Worm (Caenorhabditis elegans): ENCODE results near the gene chil-9.
A peak's percentile ranks its signal among the peaks of the same experiment; 100 is the strongest.

The chil-9 gene

ce11 chrII:9807519-9807972, 37.6 kb downstream of the chil-9 start, which contains the start of gene cyp-13A8 (continued):
- no peak for TF ChIP-seq mdt-29 (GFP tag; IDR thresholded peaks at IDR 0.05)
- no peak for TF ChIP-seq zfp-2 (tag; optimal IDR thresholded peaks at IDR 0.05)
- TF ChIP-seq ztf-7 (tag; optimal IDR thresholded peaks at IDR 0.05) = no peak
- no peak for TF ChIP-seq ces-1 (GFP tag; optimal IDR thresholded peaks at IDR 0.05)
- TF ChIP-seq zip-2 (tag; optimal IDR thresholded peaks at IDR 0.05) = no peak
- TF ChIP-seq attf-4 (tag; optimal IDR thresholded peaks at IDR 0.05) = no peak
- no peak for TF ChIP-seq hif-1 (tag; optimal IDR thresholded peaks at IDR 0.05)
- no peak for TF ChIP-seq snpc-1.2 (GFP tag; IDR thresholded peaks at IDR 0.05)
- peak in 1 of 2 experiments; percentile 66 for TF ChIP-seq mdl-1 (tag; optimal IDR thresholded peaks at IDR 0.05)
- TF ChIP-seq hmg-1.1 (GFP tag; IDR thresholded peaks at IDR 0.05) = no peak
- no peak for TF ChIP-seq duxl-1 (tag; optimal IDR thresholded peaks at IDR 0.05; ENCODE audit: poor library complexity)
- TF ChIP-seq unc-62 (GFP tag; optimal IDR thresholded peaks at IDR 0.05 in 1 of 2) = peak in 1 of 2 experiments; percentile 21
- no peak for TF ChIP-seq unc-62 (tag; optimal IDR thresholded peaks at IDR 0.05)
- peak; percentile 1 for TF ChIP-seq nhr-77 (tag; optimal IDR thresholded peaks at IDR 0.05)
- TF ChIP-seq php-3 (GFP tag; IDR thresholded peaks at IDR 0.05) = no peak
- TF ChIP-seq aly-2 (tag; optimal IDR thresholded peaks at IDR 0.05) = no peak
- TF ChIP-seq F49E8.2 (tag; optimal IDR thresholded peaks at IDR 0.05; ENCODE audit: borderline replicate concordance) = no peak

- TF ChIP-seq lim-7 (GFP tag; IDR thresholded peaks at IDR 0.05) (no peak), nhr-28 (tag; optimal IDR thresholded peaks at IDR 0.05) (peak; percentile 17), dmd-6 (GFP tag; IDR thresholded peaks at IDR 0.05) (peak; percentile 6; the same call in 1 of the 2 replicates)
Measured at ce11 chrII:9803320-9803719, 41.8 kb downstream of the chil-9 start, which contains the start of gene cyp-13A7. Gene cyp-13A7 (plus strand): TSS chrII:9803620.

- TF ChIP-seq Y75B8A.6 (GFP tag; IDR thresholded peaks at IDR 0.05) (no peak), daf-16 (GFP tag; optimal IDR thresholded peaks at IDR 0.05) (no peak), daf-16 (tag; optimal IDR thresholded peaks at IDR 0.05) (peak; percentile 68), dmd-6 (GFP tag; IDR thresholded peaks at IDR 0.05) (peak; percentile 46; the same call in 1 of the 2 replicates), nhr-28 (tag; optimal IDR thresholded peaks at IDR 0.05) (peak; percentile 63), fos-1 (tag; optimal IDR thresholded peaks at IDR 0.05) (no peak), daf-19 (GFP tag; conservative IDR thresholded peaks at IDR 0.05) (no peak), mep-1 (tag; optimal IDR thresholded peaks at IDR 0.05) (no peak), hlh-11 (tag; optimal IDR thresholded peaks at IDR 0.05) (peak; percentile 18)
Measured at ce11 chrII:9802642-9803041, 42.5 kb downstream of the chil-9 start, which contains the start of gene cyp-13A6. Gene cyp-13A6 (minus strand): TSS chrII:9802821.

ce11 chrII:9800251-9800650, 44.9 kb downstream of the chil-9 start, which contains the start of gene cyp-13A5:
Gene cyp-13A5 (minus strand): TSS chrII:9800362.
- TF ChIP-seq lin-1 (GFP tag; IDR thresholded peaks at IDR 0.05) = no peak
- peak; percentile 59 for TF ChIP-seq pqm-1 (tag; optimal IDR thresholded peaks at IDR 0.05)
- TF ChIP-seq aha-1 (tag) = no peak
- TF ChIP-seq unc-39 (tag; optimal IDR thresholded peaks at IDR 0.05) = no peak
- TF ChIP-seq mxl-3 (GFP tag; optimal IDR thresholded peaks at IDR 0.05) = peak; percentile 26
- no peak for TF ChIP-seq madf-5 (GFP tag; IDR thresholded peaks at IDR 0.05)
- no peak for TF ChIP-seq zip-2 (tag; optimal IDR thresholded peaks at IDR 0.05)
- TF ChIP-seq R02D3.7 (tag; optimal IDR thresholded peaks at IDR 0.05) = no peak
- TF ChIP-seq snpc-1.2 (GFP tag; IDR thresholded peaks at IDR 0.05) = no peak
- no peak for TF ChIP-seq ZK546.5 (tag; optimal IDR thresholded peaks at IDR 0.05)
- TF ChIP-seq mdl-1 (tag; optimal IDR thresholded peaks at IDR 0.05) = peak in 1 of 2 experiments; percentile 46
- TF ChIP-seq ztf-7 (tag; optimal IDR thresholded peaks at IDR 0.05) = no peak
- no peak for TF ChIP-seq T26A8.4 (GFP tag; IDR thresholded peaks at IDR 0.05)
- TF ChIP-seq unc-130 (GFP tag; optimal IDR thresholded peaks at IDR 0.05) = no peak
- no peak for TF ChIP-seq pha-4 (GFP tag; IDR thresholded peaks at IDR 0.05)
- no peak for TF ChIP-seq pha-4 (tag; optimal IDR thresholded peaks at IDR 0.05)
- peak; percentile 89 for TF ChIP-seq nhr-28 (tag; optimal IDR thresholded peaks at IDR 0.05)
- TF ChIP-seq F49E8.2 (tag; optimal IDR thresholded peaks at IDR 0.05; ENCODE audit: borderline replicate concordance) = no peak
- TF ChIP-seq F44E2.7 (GFP tag; IDR thresholded peaks at IDR 0.05) = no peak
- no peak for TF ChIP-seq spr-3 (GFP tag; optimal IDR thresholded peaks at IDR 0.05)
- no peak for TF ChIP-seq F37D6.2 (tag; optimal IDR thresholded peaks at IDR 0.05)
- no peak for TF ChIP-seq mes-2 (tag; optimal IDR thresholded peaks at IDR 0.05; ENCODE audit: poor library complexity, severe bottlenecking)
- TF ChIP-seq lin-38 (GFP tag; IDR thresholded peaks at IDR 0.05) = no peak
- TF ChIP-seq Y75B8A.6 (GFP tag; IDR thresholded peaks at IDR 0.05) = no peak
- TF ChIP-seq dmd-6 (GFP tag; IDR thresholded peaks at IDR 0.05) = peak; percentile 82
- TF ChIP-seq hlh-11 (tag; optimal IDR thresholded peaks at IDR 0.05) = peak; percentile 73
- no peak for TF ChIP-seq F26F4.8 (GFP tag; conservative IDR thresholded peaks at IDR 0.05)
- TF ChIP-seq tra-1 (GFP tag; IDR thresholded peaks at IDR 0.05) = no peak

Data from whole organism, L4 larva.